Fruit fly (Drosophila melanogaster): ENCODE measurements around the gene Cep135.

- TF ChIP-seq CG8478 (optimal IDR thresholded peaks at IDR 0.05) (no peak), CTCF (optimal IDR thresholded peaks at IDR 0.05) (no peak)
Observed at dm6 chr3L:15174823-15175222, 58.3 kb downstream of the Cep135 start.

Measured in S2 (cell line).